Worm (Caenorhabditis elegans) whole organism, late embryonic: ENCODE measurements around the gene C09G9.3.

Experiments used
- F13H6.1 ChIP-seq: sonication (generic microtip); optimal IDR thresholded peaks from 2 replicates; lab custom pipeline; 2016; ENCODE audit warnings: missing genetic modification characterization, missing compliant biosample characterization
- K09A11.1 ChIP-seq: sonication (generic microtip); optimal IDR thresholded peaks from 2 replicates; lab custom pipeline; 2017; ENCODE audit warnings: antibody characterized with exemption, mild to moderate bottlenecking, missing genetic modification characterization, missing compliant biosample characterization; ENCODE audit not compliant: insufficient read depth
- T23F11.4 ChIP-seq: fragments of 200-800 bp; sonication (Bioruptor generic); optimal IDR thresholded peaks from 2 replicates; lab custom pipeline; 2018; ENCODE audit warnings: mild to moderate bottlenecking, missing genetic modification characterization, missing compliant biosample characterization
- Y22D7AL.16 ChIP-seq: sonication (generic microtip); optimal IDR thresholded peaks from 2 replicates; lab custom pipeline; 2016; ENCODE audit warnings: missing genetic modification characterization, missing compliant biosample characterization
- ama-1 ChIP-seq: fragments of 150-350 bp; optimal IDR thresholded peaks from 2 replicates; lab custom pipeline; 2014
- ceh-14 ChIP-seq: sonication (generic microtip); optimal IDR thresholded peaks from 2 replicates; lab custom pipeline; 2016; ENCODE audit warnings: missing genotype, missing genetic modification characterization, missing compliant biosample characterization
- ceh-18 ChIP-seq: sonication (generic microtip); optimal IDR thresholded peaks from 2 replicates; lab custom pipeline; 2016; ENCODE audit warnings: missing genetic modification characterization, missing compliant biosample characterization
- ceh-19 ChIP-seq: fragments of 200-800 bp; sonication (Bioruptor generic); optimal IDR thresholded peaks from 2 replicates; lab custom pipeline; 2018; ENCODE audit warnings: mild to moderate bottlenecking, missing genetic modification characterization, missing compliant biosample characterization
- ceh-30 ChIP-seq: fragments of 150-350 bp; optimal IDR thresholded peaks from 2 replicates; lab custom pipeline; 2014; ENCODE audit warnings: missing biosample characterization, missing genetic modification characterization
- ceh-31 ChIP-seq: sonication (generic microtip); optimal IDR thresholded peaks from 2 replicates; lab custom pipeline; 2016; ENCODE audit warnings: missing genetic modification characterization, missing compliant biosample characterization
- che-1 ChIP-seq: sonication (generic microtip); optimal IDR thresholded peaks from 2 replicates; lab custom pipeline; 2016; ENCODE audit warnings: mild to moderate bottlenecking, missing genetic modification characterization, missing compliant biosample characterization
- dve-1 ChIP-seq: sonication (generic microtip); optimal IDR thresholded peaks from 2 replicates; lab custom pipeline; 2017; ENCODE audit warnings: antibody characterized with exemption, mild to moderate bottlenecking, missing genetic modification characterization, missing compliant biosample characterization
- elt-2 ChIP-seq: sonication (generic microtip); optimal IDR thresholded peaks from 2 replicates; lab custom pipeline; 2016; ENCODE audit warnings: missing genetic modification reagents, missing genetic modification characterization, missing compliant biosample characterization
- ets-4 ChIP-seq: sonication (generic microtip); optimal IDR thresholded peaks from 2 replicates; lab custom pipeline; 2016; ENCODE audit warnings: missing genetic modification characterization, missing compliant biosample characterization
- eyg-1 ChIP-seq: sonication (generic microtip); optimal IDR thresholded peaks from 2 replicates; lab custom pipeline; 2016; ENCODE audit warnings: missing genotype, missing genetic modification characterization, missing compliant biosample characterization
- fkh-10 ChIP-seq: fragments of 150-350 bp; optimal IDR thresholded peaks from 2 replicates; lab custom pipeline; 2014; ENCODE audit warnings: missing biosample characterization, missing genetic modification reagents, missing genetic modification characterization
- fkh-6 ChIP-seq: sonication (generic microtip); optimal IDR thresholded peaks from 2 replicates; lab custom pipeline; 2016; ENCODE audit warnings: missing genetic modification characterization, missing compliant biosample characterization
- hlh-30 ChIP-seq: sonication (generic microtip); optimal IDR thresholded peaks from 2 replicates; lab custom pipeline; 2017; ENCODE audit warnings: antibody characterized with exemption, missing genetic modification characterization, missing compliant biosample characterization; ENCODE audit not compliant: insufficient read depth
- hlh-6 ChIP-seq: sonication (generic microtip); optimal IDR thresholded peaks from 2 replicates; lab custom pipeline; 2016; ENCODE audit warnings: missing genotype, missing genetic modification characterization, missing compliant biosample characterization
- lin-11 ChIP-seq: fragments of 200-800 bp; sonication (Bioruptor generic); optimal IDR thresholded peaks from 2 replicates; lab custom pipeline; 2018; ENCODE audit warnings: mild to moderate bottlenecking, missing genetic modification characterization, missing compliant biosample characterization
- mec-3 ChIP-seq: sonication (generic microtip); optimal IDR thresholded peaks from 2 replicates; lab custom pipeline; 2016; ENCODE audit warnings: borderline replicate concordance, missing genetic modification characterization, missing compliant biosample characterization
- nfya-1 ChIP-seq: sonication (generic microtip); optimal IDR thresholded peaks from 2 replicates; lab custom pipeline; 2017; ENCODE audit warnings: missing genetic modification characterization, mild to moderate bottlenecking, missing compliant biosample characterization, antibody characterized with exemption, moderate library complexity
- nhr-11 ChIP-seq: fragments of 150-350 bp; optimal IDR thresholded peaks from 2 replicates; lab custom pipeline; 2014; ENCODE audit warnings: missing biosample characterization, missing genetic modification characterization
- nhr-232 ChIP-seq: sonication (generic microtip); optimal IDR thresholded peaks from 2 replicates; lab custom pipeline; 2016; ENCODE audit warnings: missing genetic modification characterization, missing compliant biosample characterization
- npax-4 ChIP-seq: sonication (generic microtip); optimal IDR thresholded peaks from 2 replicates; lab custom pipeline; 2016; ENCODE audit warnings: missing genetic modification characterization, missing compliant biosample characterization
- pag-3 ChIP-seq: sonication (generic microtip); optimal IDR thresholded peaks from 2 replicates; lab custom pipeline; 2016; ENCODE audit warnings: missing compliant biosample characterization, missing genetic modification characterization, borderline replicate concordance
- pat-9 ChIP-seq: fragments of 200-800 bp; sonication (Bioruptor generic); optimal IDR thresholded peaks from 2 replicates; lab custom pipeline; 2018; ENCODE audit warnings: mild to moderate bottlenecking, missing genetic modification characterization, moderate library complexity, missing compliant biosample characterization
- pros-1 ChIP-seq: fragments of 150-350 bp; optimal IDR thresholded peaks from 2 replicates; lab custom pipeline; 2014; ENCODE audit warnings: missing biosample characterization, missing genetic modification reagents, missing genetic modification characterization
- sdc-2 ChIP-seq: sonication (generic microtip); optimal IDR thresholded peaks from 2 replicates; lab custom pipeline; 2016; ENCODE audit warnings: missing genotype, missing genetic modification characterization, missing compliant biosample characterization
- sox-2 ChIP-seq: fragments of 200-800 bp; sonication (Bioruptor generic); IDR thresholded peaks from 2 replicates; pipeline ENCODE4 v1.3.6; 2022; ENCODE audit warnings: missing genetic modification reagents, missing genetic modification characterization, missing compliant biosample characterization
- syd-9 ChIP-seq: sonication (generic microtip); optimal IDR thresholded peaks from 2 replicates; lab custom pipeline; 2016; ENCODE audit warnings: mild to moderate bottlenecking, missing genetic modification characterization, moderate library complexity, missing compliant biosample characterization
- tbx-2 ChIP-seq: sonication (generic microtip); optimal IDR thresholded peaks from 2 replicates; lab custom pipeline; 2016; ENCODE audit warnings: missing genetic modification characterization, missing compliant biosample characterization
- ttx-3 ChIP-seq: sonication (generic microtip); optimal IDR thresholded peaks from 2 replicates; lab custom pipeline; 2016; ENCODE audit warnings: missing genetic modification reagents, missing genetic modification characterization, missing compliant biosample characterization
- unc-3 ChIP-seq, 2 experiments: fragments of 200-800 bp in 1 of 2; sonication (Bioruptor generic) in 1 of 2; sonication (generic microtip) in 1 of 2; conservative IDR thresholded peaks in 1 of 2; optimal IDR thresholded peaks in 1 of 2; 2 replicates each; pipeline versions ENCODE4 v1.3.6 to Lab custom; 2016 to 2022; ENCODE audit warnings: missing compliant biosample characterization in 2 of 2, missing genetic modification characterization in 2 of 2, missing genetic modification reagents in 1 of 2
- unc-42 ChIP-seq: sonication (generic microtip); optimal IDR thresholded peaks from 2 replicates; lab custom pipeline; 2016; ENCODE audit warnings: missing genotype, missing genetic modification characterization, missing compliant biosample characterization
- unc-86 ChIP-seq: sonication (generic microtip); optimal IDR thresholded peaks from 2 replicates; lab custom pipeline; 2016; ENCODE audit warnings: missing genetic modification characterization, missing compliant biosample characterization
- ztf-16 ChIP-seq: sonication (generic microtip); optimal IDR thresholded peaks from 2 replicates; lab custom pipeline; 2017; ENCODE audit warnings: missing genetic modification characterization, missing compliant biosample characterization

The C09G9.3 gene

DNA sequence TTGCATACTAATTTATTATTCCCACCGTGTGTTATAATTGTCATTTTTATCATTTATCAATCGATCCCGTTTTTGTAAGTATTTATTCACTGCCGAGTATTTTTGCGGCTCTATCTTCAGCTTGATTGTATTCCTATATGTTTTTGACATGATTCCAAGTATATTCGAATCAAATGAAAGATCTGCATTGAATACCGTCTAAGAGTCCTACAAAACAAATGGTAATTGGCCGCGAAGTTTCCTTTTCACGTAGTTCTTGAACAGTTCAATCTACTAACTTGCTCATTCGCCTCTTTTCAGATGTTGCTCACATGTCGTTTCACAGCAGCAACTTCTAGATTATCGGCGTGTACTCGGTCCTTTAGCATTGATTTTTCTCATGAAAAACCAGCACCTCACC is 19.7 kb upstream of the C09G9.3 start, which contains the start of gene C27B7.2:
TSS of gene C27B7.2 (plus strand) at position 301 of the 400 bp plus-strand sequence.
- TF ChIP-seq unc-86: no peak
- no peak for TF ChIP-seq hlh-6 (tag; lab: Kevin White, UChicago)
- TF ChIP-seq npax-4 (tag; lab: Kevin White, UChicago): no peak
- TF ChIP-seq tbx-2 (tag; lab: Kevin White, UChicago): no peak
- no peak for TF ChIP-seq hlh-30 (tag; lab: Kevin White, UChicago)
- TF ChIP-seq sox-2 (GFP tag; lab: Robert Waterston, UW): no peak
- no peak for TF ChIP-seq mec-3 (tag; lab: Kevin White, UChicago)
- TF ChIP-seq pros-1 (tag; lab: Kevin White, UChicago): no peak
- TF ChIP-seq nhr-11 (tag; lab: Kevin White, UChicago): no peak
- no peak for TF ChIP-seq ceh-19 (GFP tag; lab: Kevin White, UChicago)
- TF ChIP-seq fkh-6 (tag; lab: Kevin White, UChicago): no peak
- no peak for TF ChIP-seq che-1 (tag; lab: Kevin White, UChicago)
- no peak for TF ChIP-seq dve-1 (tag; lab: Kevin White, UChicago)
- TF ChIP-seq pat-9 (tag; lab: Kevin White, UChicago): no peak
- TF ChIP-seq nfya-1: no peak
- no peak for TF ChIP-seq ama-1 (lab: Kevin White, UChicago)
- no peak for TF ChIP-seq elt-2 (tag; lab: Kevin White, UChicago)

DNA sequence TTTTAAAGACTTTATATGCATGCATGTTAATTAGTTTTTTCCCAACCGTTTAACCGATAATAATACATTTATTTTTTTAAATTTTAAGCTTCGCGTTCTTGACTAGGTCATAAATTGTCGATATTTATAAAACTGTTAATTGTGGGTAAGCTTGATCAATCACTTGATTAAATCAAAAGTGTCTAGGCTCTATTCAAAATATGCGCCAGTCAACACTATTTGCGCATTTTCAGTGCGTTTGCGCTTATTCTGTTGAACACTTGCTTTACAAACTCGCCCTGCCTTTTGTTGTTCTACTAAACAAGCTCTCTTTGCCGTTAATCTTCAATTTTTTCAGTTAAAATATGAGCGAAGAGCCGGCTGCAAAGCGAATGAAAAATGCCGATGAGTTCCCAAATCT is 18.3 kb upstream of the C09G9.3 start, which contains the start of gene spr-2:
TSS of gene spr-2 (plus strand) at position 332 of the 400 bp plus-strand sequence.
- TF ChIP-seq fkh-10 (GFP tag; lab: Kevin White, UChicago) (peak; percentile 8), pag-3 (tag; lab: Kevin White, UChicago) (no peak), unc-42 (peak; percentile 85), ceh-31 (peak; percentile 16), F13H6.1 (tag; lab: Kevin White, UChicago) (no peak), ceh-14 (peak; percentile 17), dve-1 (tag; lab: Kevin White, UChicago) (no peak), unc-86 (peak; percentile 36), hlh-30 (tag; lab: Kevin White, UChicago) (peak; percentile 21), eyg-1 (tag; lab: Kevin White, UChicago) (no peak), ceh-30 (tag; lab: Kevin White, UChicago) (peak; percentile 13)
- TF ChIP-seq, all 69 proteins: peak for 7

- TF ChIP-seq ceh-18 (tag; lab: Kevin White, UChicago) (no peak), ets-4 (tag; lab: Kevin White, UChicago) (no peak), lin-11 (no peak), elt-2 (tag; lab: Kevin White, UChicago) (no peak), Y22D7AL.16 (tag; lab: Kevin White, UChicago) (no peak), ttx-3 (no peak), tbx-2 (tag; lab: Kevin White, UChicago) (no peak), ztf-16 (tag; lab: Kevin White, UChicago) (no peak), unc-3 (GFP tag; conservative IDR thresholded peaks at IDR 0.05; lab: Robert Waterston, UW) (no peak), unc-3 (tag; optimal IDR thresholded peaks at IDR 0.05; lab: Kevin White, UChicago) (no peak), syd-9 (no peak), T23F11.4 (GFP tag; lab: Kevin White, UChicago) (no peak), sdc-2 (no peak), nfya-1 (no peak), K09A11.1 (tag; lab: Kevin White, UChicago) (no peak), nhr-232 (tag; lab: Kevin White, UChicago) (no peak), npax-4 (tag; lab: Kevin White, UChicago) (no peak)
Observed at ce11 chrIV:8888525-8889026, 15.7 kb upstream of the C09G9.3 start, which contains the start of gene oma-1. oma-1 (plus strand) TSS chrIV:8888976.
